Worm (Caenorhabditis elegans) whole organism, L3 larva: Measurements from ENCODE around the gene T28A11.13.

Experiments used
- R02D3.7 ChIP-seq: fragments of 150-350 bp; optimal IDR thresholded peaks from 2 replicates; lab custom pipeline; 2014; ENCODE audit warnings: missing biosample characterization, missing genetic modification characterization
- ZK546.5 ChIP-seq: sonication (generic microtip); optimal IDR thresholded peaks from 2 replicates; lab custom pipeline; 2017; ENCODE audit warnings: missing biosample characterization, missing genetic modification characterization
- ceh-28 ChIP-seq: fragments of 150-350 bp; optimal IDR thresholded peaks from 2 replicates; lab custom pipeline; 2014; ENCODE audit warnings: missing biosample characterization, missing genetic modification reagents, missing genetic modification characterization
- ceh-82 ChIP-seq: fragments of 150-350 bp; optimal IDR thresholded peaks from 2 replicates; lab custom pipeline; 2014; ENCODE audit warnings: missing biosample characterization, missing genetic modification characterization
- ceh-9 ChIP-seq: sonication (generic microtip); optimal IDR thresholded peaks from 2 replicates; lab custom pipeline; 2018; ENCODE audit warnings: missing biosample characterization, missing genetic modification characterization
- daf-12 ChIP-seq: fragments of 150-350 bp; optimal IDR thresholded peaks from 2 replicates; lab custom pipeline; 2014; ENCODE audit warnings: missing biosample characterization, missing genetic modification reagents, missing genetic modification characterization
- egl-27 ChIP-seq: sonication (generic microtip); optimal IDR thresholded peaks from 4 replicates; lab custom pipeline; 2017; ENCODE audit warnings: missing biosample characterization, missing genetic modification reagents, missing genetic modification characterization
- egl-5 ChIP-seq: fragments of 150-350 bp; optimal IDR thresholded peaks from 2 replicates; lab custom pipeline; 2017; ENCODE audit warnings: missing biosample characterization, missing genetic modification reagents, missing genetic modification characterization, inconsistent platforms
- elt-1 ChIP-seq: fragments of 150-350 bp; optimal IDR thresholded peaks from 2 replicates; lab custom pipeline; 2014; ENCODE audit warnings: missing biosample characterization, missing genetic modification characterization
- elt-2 ChIP-seq: sonication (generic microtip); optimal IDR thresholded peaks from 2 replicates; lab custom pipeline; 2016; ENCODE audit warnings: missing genetic modification reagents, mild to moderate bottlenecking, missing genetic modification characterization, missing compliant biosample characterization
- elt-3 ChIP-seq, 3 experiments: fragments of 150-350 bp in 1 of 3; sonication (generic microtip) in 2 of 3; optimal IDR thresholded peaks; 2 replicates in 2 of 3; 4 replicates in 1 of 3; lab custom pipeline; 2014 to 2017; ENCODE audit warnings: missing biosample characterization in 3 of 3, missing genetic modification characterization in 3 of 3
- fkh-2 ChIP-seq: fragments of 150-350 bp; optimal IDR thresholded peaks from 2 replicates; lab custom pipeline; 2014; ENCODE audit warnings: missing biosample characterization, missing genetic modification reagents, missing genetic modification characterization
- fos-1 ChIP-seq: fragments of 150-350 bp; optimal IDR thresholded peaks from 2 replicates; lab custom pipeline; 2014; ENCODE audit warnings: missing biosample characterization, missing genetic modification characterization
- hmg-11 ChIP-seq: sonication (generic microtip); optimal IDR thresholded peaks from 2 replicates; lab custom pipeline; 2016; ENCODE audit warnings: missing genetic modification characterization, missing compliant biosample characterization
- jun-1 ChIP-seq: fragments of 150-350 bp; optimal IDR thresholded peaks from 2 replicates; lab custom pipeline; 2014; ENCODE audit warnings: missing biosample characterization, missing genetic modification reagents, missing genetic modification characterization
- lin-15B ChIP-seq: fragments of 150-350 bp; optimal IDR thresholded peaks from 2 replicates; lab custom pipeline; 2014; ENCODE audit warnings: missing biosample characterization, missing genetic modification characterization
- lin-39 ChIP-seq: fragments of 150-350 bp; optimal IDR thresholded peaks from 2 replicates; lab custom pipeline; 2018; ENCODE audit warnings: missing biosample characterization, missing genetic modification reagents, missing genetic modification characterization
- lsy-12 ChIP-seq: sonication (generic microtip); optimal IDR thresholded peaks from 2 replicates; lab custom pipeline; 2016; ENCODE audit warnings: mild to moderate bottlenecking, missing genetic modification characterization, missing compliant biosample characterization
- nhr-11 ChIP-seq: fragments of 150-350 bp; optimal IDR thresholded peaks from 2 replicates; lab custom pipeline; 2014; ENCODE audit warnings: missing biosample characterization, missing genetic modification characterization
- nhr-12 ChIP-seq: fragments of 150-350 bp; optimal IDR thresholded peaks from 2 replicates; lab custom pipeline; 2014; ENCODE audit warnings: missing biosample characterization, missing genetic modification characterization
- nhr-237 ChIP-seq: fragments of 150-350 bp; optimal IDR thresholded peaks from 2 replicates; lab custom pipeline; 2014; ENCODE audit warnings: missing biosample characterization, missing genetic modification characterization
- nhr-28 ChIP-seq: fragments of 150-350 bp; optimal IDR thresholded peaks from 2 replicates; lab custom pipeline; 2014; ENCODE audit warnings: missing biosample characterization, missing genetic modification characterization
- nhr-43 ChIP-seq: sonication (generic microtip); optimal IDR thresholded peaks from 2 replicates; lab custom pipeline; 2016; ENCODE audit warnings: mild to moderate bottlenecking, missing genetic modification characterization, missing compliant biosample characterization; ENCODE audit not compliant: poor library complexity, severe bottlenecking
- nhr-76 ChIP-seq: fragments of 150-350 bp; sonication (generic microtip); optimal IDR thresholded peaks from 5 replicates; lab custom pipeline; 2014; ENCODE audit warnings: missing biosample characterization, missing genetic modification characterization
- nhr-77 ChIP-seq: fragments of 150-350 bp; optimal IDR thresholded peaks from 2 replicates; lab custom pipeline; 2014; ENCODE audit warnings: missing biosample characterization, missing genetic modification characterization
- pha-4 ChIP-seq: fragments of 150-350 bp; optimal IDR thresholded peaks from 2 replicates; lab custom pipeline; 2014; ENCODE audit warnings: missing biosample characterization, missing genetic modification reagents, missing genetic modification characterization
- pqm-1 ChIP-seq: fragments of 150-350 bp; optimal IDR thresholded peaks from 2 replicates; lab custom pipeline; 2017; ENCODE audit warnings: missing biosample characterization, missing genetic modification characterization, inconsistent platforms
- skn-1 ChIP-seq: fragments of 150-350 bp; optimal IDR thresholded peaks from 2 replicates; lab custom pipeline; 2014; ENCODE audit warnings: missing biosample characterization, missing genetic modification characterization
- snpc-4 ChIP-seq: fragments of 150-350 bp; optimal IDR thresholded peaks from 2 replicates; lab custom pipeline; 2014; ENCODE audit warnings: missing biosample characterization, missing genetic modification characterization
- tbx-2 ChIP-seq: sonication (generic microtip); optimal IDR thresholded peaks from 2 replicates; lab custom pipeline; 2016; ENCODE audit warnings: mild to moderate bottlenecking, missing genetic modification characterization, missing compliant biosample characterization
- zag-1 ChIP-seq: fragments of 150-350 bp; optimal IDR thresholded peaks from 2 replicates; lab custom pipeline; 2014; ENCODE audit warnings: missing biosample characterization, missing genetic modification characterization
- ztf-11 ChIP-seq: fragments of 150-350 bp; optimal IDR thresholded peaks from 2 replicates; lab custom pipeline; 2014; ENCODE audit warnings: missing biosample characterization, missing genetic modification characterization

T28A11.13 gene

DNA sequence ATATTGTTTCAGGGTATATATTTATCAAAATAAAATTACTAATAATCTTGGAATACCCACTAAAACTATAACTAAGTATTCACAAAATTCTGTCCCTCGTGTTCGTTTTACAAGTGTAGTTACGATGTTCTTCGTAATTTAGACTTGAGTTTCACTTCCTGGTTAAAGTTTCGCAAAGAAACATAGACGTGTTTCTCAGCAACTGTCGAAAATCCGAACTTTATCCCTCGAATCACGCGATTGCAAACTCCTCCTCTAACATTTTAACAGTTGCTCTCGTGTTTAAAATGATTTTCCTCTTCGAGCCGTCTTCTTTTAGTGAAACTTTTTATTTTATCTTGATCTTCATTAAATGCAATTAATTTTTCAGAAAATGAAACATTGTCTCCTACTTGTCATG, 30.0 kb upstream of the T28A11.13 start, which contains the start of gene T28A11.2:
Gene T28A11.2 (plus strand): TSS at position 371 of the 400 bp plus-strand sequence.
- TF ChIP-seq nhr-237 (tag; lab: Kevin White, UChicago) (no peak), ceh-82 (tag; lab: Kevin White, UChicago) (no peak), nhr-11 (tag; lab: Kevin White, UChicago) (no peak), ZK546.5 (tag; lab: Kevin White, UChicago) (no peak), pqm-1 (tag; lab: Kevin White, UChicago) (no peak), fos-1 (tag; lab: Kevin White, UChicago) (no peak), elt-3 (tag; optimal IDR thresholded peaks at IDR 0.05; lab: Kevin White, UChicago) (no peak), elt-2 (tag; lab: Kevin White, UChicago) (no peak), snpc-4 (tag; lab: Kevin White, UChicago) (no peak), elt-1 (tag; lab: Kevin White, UChicago) (no peak), skn-1 (tag; lab: Kevin White, UChicago) (no peak), ceh-9 (tag; lab: Kevin White, UChicago) (no peak), hmg-11 (tag; lab: Kevin White, UChicago) (no peak), ztf-11 (tag; lab: Kevin White, UChicago) (no peak), nhr-76 (tag; lab: Kevin White, UChicago) (no peak), jun-1 (tag; lab: Kevin White, UChicago) (no peak), nhr-43 (tag; lab: Kevin White, UChicago) (no peak), nhr-77 (tag; lab: Kevin White, UChicago) (no peak)

DNA sequence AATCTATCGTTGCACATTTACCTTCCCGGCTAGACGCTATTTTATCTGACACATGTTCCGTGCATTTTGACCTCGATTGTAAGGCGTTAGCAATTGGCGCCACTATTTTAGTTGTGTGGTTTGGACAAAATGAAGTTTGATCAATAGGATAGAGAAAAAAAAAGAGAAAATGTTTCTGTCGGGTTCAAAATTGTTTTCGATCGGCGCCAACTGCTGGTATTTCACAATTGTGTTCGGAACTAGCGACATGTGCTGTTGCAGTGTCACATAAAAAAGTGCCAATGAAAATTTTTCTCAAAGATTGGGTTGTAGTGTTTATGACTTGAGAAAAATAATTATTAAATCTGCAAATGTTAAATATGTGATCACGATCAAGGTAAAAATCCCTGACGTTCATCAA, 29.1 kb upstream of the T28A11.13 start:
- TF ChIP-seq fkh-2 (no peak), egl-5 (tag; lab: Kevin White, UChicago) (peak; percentile 26)

DNA sequence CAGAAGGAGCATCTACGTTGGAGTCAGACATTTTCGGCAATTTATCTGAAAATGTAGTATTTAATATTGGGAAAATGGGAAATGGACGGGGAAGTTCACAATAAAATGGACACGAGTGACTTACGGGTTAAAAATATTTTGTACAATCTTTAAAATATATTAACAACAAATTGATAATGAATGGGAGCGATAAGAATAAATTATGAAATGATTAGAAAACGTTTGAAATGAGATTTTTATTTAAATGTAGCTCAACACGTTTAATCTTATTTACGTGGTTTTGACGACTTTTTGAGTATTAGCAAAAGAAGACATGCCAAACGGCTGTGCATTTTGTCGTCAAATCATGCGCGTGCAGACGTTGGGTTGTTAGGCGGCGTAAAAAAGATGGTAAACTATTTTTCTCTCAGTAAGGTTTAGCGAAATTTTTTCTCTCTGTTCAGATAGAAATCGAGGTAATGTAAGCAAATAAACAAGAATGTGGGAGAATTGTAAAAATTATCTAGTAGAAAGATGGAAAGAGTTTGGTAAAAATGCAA, 28.1 kb upstream of the T28A11.13 start, which contains the start of gene fbxa-64:
Gene fbxa-64 (minus strand): TSS at position 51 of the 539 bp plus-strand sequence.
- TF ChIP-seq hmg-11 (tag; lab: Kevin White, UChicago): peak; percentile 29
- no peak for TF ChIP-seq nhr-43 (tag; lab: Kevin White, UChicago)
- TF ChIP-seq nhr-237 (tag; lab: Kevin White, UChicago): no peak
- no peak for TF ChIP-seq ztf-11 (tag; lab: Kevin White, UChicago)
- TF ChIP-seq egl-27 (tag; lab: Kevin White, UChicago): no peak
- TF ChIP-seq zag-1 (tag; lab: Kevin White, UChicago): no peak
- no peak for TF ChIP-seq lin-39 (tag; lab: Kevin White, UChicago)
- no peak for TF ChIP-seq nhr-28
- TF ChIP-seq, all 47 proteins: peak for 1

DNA sequence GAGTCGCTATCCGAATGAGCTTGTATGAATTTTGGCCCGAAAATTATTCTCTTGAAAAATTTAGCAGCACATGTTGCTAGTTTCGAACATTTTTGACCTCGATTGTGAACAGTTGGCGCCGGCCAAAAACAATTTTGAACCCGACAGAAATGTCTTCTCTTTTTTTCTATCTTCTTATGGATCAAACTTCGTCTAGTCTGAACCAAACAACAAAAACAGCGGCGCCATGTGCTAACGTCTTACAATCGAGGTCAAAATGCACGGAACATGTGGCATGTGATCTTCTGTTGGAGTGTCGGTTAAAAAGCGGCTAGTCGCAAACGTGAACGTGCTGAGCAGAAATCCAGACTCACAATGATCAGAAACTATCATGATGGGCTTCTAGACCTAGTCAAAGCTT, 26.1 kb upstream of the T28A11.13 start:
- TF ChIP-seq lin-39 (tag; lab: Kevin White, UChicago) (peak; percentile 32), egl-5 (tag; lab: Kevin White, UChicago) (peak; percentile 26), elt-2 (tag; lab: Kevin White, UChicago) (no peak)

ce11 chrV:3275033-3275432, 25.0 kb upstream of the T28A11.13 start, which contains the start of gene T28A11.3:
Gene T28A11.3, plus strand, starts transcription at chrV:3275333.
- TF ChIP-seq nhr-11 (tag; lab: Kevin White, UChicago) (no peak), nhr-237 (tag; lab: Kevin White, UChicago) (no peak), fos-1 (tag; lab: Kevin White, UChicago) (no peak), R02D3.7 (no peak), pha-4 (tag; lab: Kevin White, UChicago) (no peak), snpc-4 (tag; lab: Kevin White, UChicago) (no peak), nhr-12 (tag; lab: Kevin White, UChicago) (no peak), tbx-2 (tag; lab: Kevin White, UChicago) (no peak), zag-1 (tag; lab: Kevin White, UChicago) (no peak), elt-2 (tag; lab: Kevin White, UChicago) (no peak), egl-27 (tag; lab: Kevin White, UChicago) (no peak), nhr-76 (tag; lab: Kevin White, UChicago) (no peak), ceh-82 (tag; lab: Kevin White, UChicago) (no peak)

DNA sequence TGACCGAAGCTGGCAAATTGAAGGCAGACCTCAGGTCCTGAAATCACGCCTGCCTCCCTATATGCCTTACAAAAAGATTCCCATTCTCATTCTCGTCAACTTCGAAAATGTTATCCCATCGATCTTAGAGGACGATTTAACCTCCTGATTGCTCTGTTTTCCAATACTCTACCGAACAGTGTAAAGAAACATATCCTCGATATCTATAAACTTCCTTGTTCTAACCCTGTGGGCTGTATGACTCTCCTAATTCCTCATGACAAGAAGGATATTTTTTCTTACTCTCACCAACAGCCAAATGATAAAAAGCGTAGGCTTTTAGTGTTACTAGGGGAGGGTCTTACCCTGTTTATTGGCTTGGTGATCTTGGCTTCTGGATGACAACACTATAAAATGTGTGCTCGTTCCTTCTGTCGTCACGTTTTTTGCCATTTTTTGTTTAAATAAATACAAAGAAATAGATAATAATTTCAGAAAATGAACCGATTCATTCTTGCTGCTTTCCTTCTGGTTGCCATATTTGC, 23.6 kb upstream of the T28A11.13 start, which contains the start of gene T28A11.4:
Gene T28A11.4 (plus strand): TSS at position 474 of the 524 bp plus-strand sequence.
- no peak for TF ChIP-seq ceh-9 (tag; lab: Kevin White, UChicago)
- TF ChIP-seq egl-5 (tag; lab: Kevin White, UChicago): no peak
- TF ChIP-seq lin-39 (tag; lab: Kevin White, UChicago): no peak
- TF ChIP-seq zag-1 (tag; lab: Kevin White, UChicago): no peak
- TF ChIP-seq lin-15B: no peak
- no peak for TF ChIP-seq jun-1 (tag; lab: Kevin White, UChicago)
- no peak for TF ChIP-seq fos-1 (tag; lab: Kevin White, UChicago)
- TF ChIP-seq daf-12 (tag; lab: Kevin White, UChicago): no peak
- TF ChIP-seq snpc-4 (tag; lab: Kevin White, UChicago): no peak
- no peak for TF ChIP-seq ZK546.5 (tag; lab: Kevin White, UChicago)
- TF ChIP-seq ztf-11 (tag; lab: Kevin White, UChicago): no peak
- TF ChIP-seq lsy-12 (tag; lab: Kevin White, UChicago): no peak
- TF ChIP-seq nhr-28: no peak
- TF ChIP-seq tbx-2 (tag; lab: Kevin White, UChicago): no peak
- TF ChIP-seq egl-27 (tag; lab: Kevin White, UChicago): no peak
- TF ChIP-seq ceh-28 (tag; lab: Kevin White, UChicago): no peak
